Fruit fly (Drosophila melanogaster): ENCODE data around the gene CG33500.

CG33500 gene

DNA sequence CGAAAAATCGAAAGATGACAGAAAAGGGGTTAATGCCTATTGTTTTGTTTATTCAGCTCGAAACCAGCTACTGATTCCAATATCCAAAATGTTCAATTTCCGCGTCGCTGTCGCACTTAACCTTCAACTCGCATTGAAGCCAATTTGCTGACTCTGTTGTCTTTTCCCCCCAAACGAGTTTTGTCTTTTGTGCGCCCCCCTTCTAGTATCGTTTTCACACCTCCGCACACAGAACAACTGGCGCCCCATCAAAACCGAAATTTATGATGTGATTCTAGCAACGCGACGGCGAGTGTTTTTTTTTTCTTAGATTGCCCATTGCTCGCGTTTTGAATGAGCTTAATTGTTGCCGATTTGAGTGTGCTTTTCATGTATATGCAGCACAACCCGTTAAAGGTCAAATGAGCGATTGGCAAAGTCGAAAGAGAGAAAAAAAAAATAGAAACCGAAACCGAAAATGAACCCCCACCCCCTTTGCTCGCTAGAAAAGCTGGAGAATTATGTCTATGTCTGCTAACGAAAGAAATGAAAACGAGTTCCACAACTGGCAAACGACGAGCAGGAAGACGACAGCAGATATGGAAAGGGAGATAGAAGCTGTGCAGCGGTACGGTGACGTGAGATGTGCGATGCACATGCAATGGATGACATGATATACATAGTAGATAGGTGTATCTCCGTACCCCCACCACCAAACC lies 42.1 kb downstream of the CG33500 start (continued):
- TF ChIP-seq Adf1 (GFP tag; IDR thresholded peaks at IDR 0.05) (peak; percentile 21; the same call in 1 of the 2 replicates), nom (GFP tag; optimal IDR thresholded peaks at IDR 0.05) (no peak), bbx (GFP tag; IDR thresholded peaks at IDR 0.05; ENCODE audit: partially characterized antibody) (no peak), sr (GFP tag; IDR thresholded peaks at IDR 0.05) (peak; percentile 72; the same call in 2 of the 3 replicates), gro (GFP tag; optimal IDR thresholded peaks at IDR 0.05) (peak; percentile 68), ftz-f1 (GFP tag; optimal IDR thresholded peaks at IDR 0.05) (peak; percentile 75), CG1792 (GFP tag; optimal IDR thresholded peaks at IDR 0.05) (no peak), Bdp1 (GFP tag; optimal IDR thresholded peaks at IDR 0.05) (no peak), E2f1 (GFP tag; IDR thresholded peaks at IDR 0.05) (peak; percentile 7; the same call in 1 of the 2 replicates), Atf6 (GFP tag; IDR thresholded peaks at IDR 0.05) (no peak), dmrt11E (tag; optimal IDR thresholded peaks at IDR 0.05) (no peak), CG13894 (tag; optimal IDR thresholded peaks at IDR 0.05) (no peak), mirr (GFP tag; optimal IDR thresholded peaks at IDR 0.05) (peak; percentile 68), Nf-YA (GFP tag; IDR thresholded peaks at IDR 0.05) (no peak), CG1602 (GFP tag; optimal IDR thresholded peaks at IDR 0.05) (no peak), sob (GFP tag; IDR thresholded peaks at IDR 0.05) (0 out of 2 replicates have a peak, but pooled peaks have one; percentile 24), dysf (GFP tag; IDR thresholded peaks at IDR 0.05) (peak; percentile 12; the same call in 1 of the 3 replicates), CG10431 (GFP tag; optimal IDR thresholded peaks at IDR 0.05) (peak; percentile 7), ERR (GFP tag; optimal IDR thresholded peaks at IDR 0.05) (peak; percentile 30), Vsx1 (GFP tag; optimal IDR thresholded peaks at IDR 0.05) (peak; percentile 48), Bgb (GFP tag; IDR thresholded peaks at IDR 0.05; ENCODE audit: partially characterized antibody) (no peak), Fer1 (GFP tag; optimal IDR thresholded peaks at IDR 0.05) (peak; percentile 3), CG15514 (GFP tag; optimal IDR thresholded peaks at IDR 0.05) (peak; percentile 41), CG15269 (tag; optimal IDR thresholded peaks at IDR 0.05) (peak; percentile 6), Ravus (GFP tag; IDR thresholded peaks at IDR 0.05) (no peak), CG3847 (GFP tag; IDR thresholded peaks at IDR 0.05) (peak; percentile 17; the same call in 1 of the 2 replicates), sima (GFP tag; optimal IDR thresholded peaks at IDR 0.05) (no peak), unpg (GFP tag; optimal IDR thresholded peaks at IDR 0.05) (no peak), vfl (GFP tag; optimal IDR thresholded peaks at IDR 0.05) (no peak), sens (GFP tag) (peak; percentile 39), dpn (GFP tag; optimal IDR thresholded peaks at IDR 0.05) (peak in 1 of 2 experiments; percentile 19), CG8290 (GFP tag; optimal IDR thresholded peaks at IDR 0.05) (no peak), CG8290 (tag; optimal IDR thresholded peaks at IDR 0.05) (peak in 1 of 2 experiments; percentile 64), CG10321 (GFP tag; IDR thresholded peaks at IDR 0.05) (no peak), run (tag; optimal IDR thresholded peaks at IDR 0.05) (no peak), CG14441 (GFP tag; IDR thresholded peaks at IDR 0.05) (0 out of 2 replicates have a peak, but pooled peaks have one; percentile 16), zen2 (GFP tag; IDR thresholded peaks at IDR 0.05; ENCODE audit: partially characterized antibody) (no peak), Meics (GFP tag; optimal IDR thresholded peaks at IDR 0.05) (peak; percentile 23), Eip74EF (GFP tag; optimal IDR thresholded peaks at IDR 0.05) (peak in 1 of 2 experiments; percentile 69), sd (tag; optimal IDR thresholded peaks at IDR 0.05) (peak; percentile 45), CG9932 (GFP tag; IDR thresholded peaks at IDR 0.05) (peak; percentile 29; the same call in 1 of the 2 replicates), NFAT (GFP tag; IDR thresholded peaks at IDR 0.05) (0 out of 2 replicates have a peak, but pooled peaks have one; percentile 6), CG11456 (GFP tag; IDR thresholded peaks at IDR 0.05) (peak; percentile 55; the same call in 2 of the 3 replicates)

All from whole organism, embryonic.